Fruit fly (Drosophila melanogaster): ENCODE data around the gene Best1.

- no peak for TF ChIP-seq CG6689 (GFP tag; IDR thresholded peaks at IDR 0.05)
- no peak for TF ChIP-seq CG31365 (tag; optimal IDR thresholded peaks at IDR 0.05)
- TF ChIP-seq aop (GFP tag; IDR thresholded peaks at IDR 0.05): no peak
- TF ChIP-seq TFAM (GFP tag; optimal IDR thresholded peaks at IDR 0.05): no peak
- no peak for TF ChIP-seq peb (GFP tag; IDR thresholded peaks at IDR 0.05)
- TF ChIP-seq fru (optimal IDR thresholded peaks at IDR 0.05): no peak
- TF ChIP-seq cg (GFP tag; optimal IDR thresholded peaks at IDR 0.05): no peak
- no peak for TF ChIP-seq Opbp (GFP tag; IDR thresholded peaks at IDR 0.05; ENCODE audit: partially characterized antibody)
- no peak for TF ChIP-seq CG13123 (GFP tag; optimal IDR thresholded peaks at IDR 0.05)
- TF ChIP-seq pnt (GFP tag; optimal IDR thresholded peaks at IDR 0.05): no peak
- TF ChIP-seq CG42726 (GFP tag; IDR thresholded peaks at IDR 0.05; ENCODE audit: partially characterized antibody): no peak
- no peak for TF ChIP-seq Atf3 (GFP tag; optimal IDR thresholded peaks at IDR 0.05)
- TF ChIP-seq CG2875 (GFP tag; optimal IDR thresholded peaks at IDR 0.05): no peak
Observed at dm6 chr3R:10217998-10218397, 47.7 kb upstream of the Best1 start.
